Fruit fly (Drosophila melanogaster): ENCODE measurements around the gene CG34155.

Gene CG34155

dm6 chr3R:30562733-30563259 lies 2.8 kb upstream of the CG34155 start (continued):
- TF ChIP-seq CG17912 (GFP tag; optimal IDR thresholded peaks at IDR 0.05): no peak
- TF ChIP-seq CG8388 (GFP tag; optimal IDR thresholded peaks at IDR 0.05): no peak
- TF ChIP-seq CG8290 (GFP tag; optimal IDR thresholded peaks at IDR 0.05): no peak
- TF ChIP-seq CG8290 (tag; optimal IDR thresholded peaks at IDR 0.05): peak in 1 of 2 experiments; percentile 44
- peak; percentile 75 for TF ChIP-seq stwl (tag; optimal IDR thresholded peaks at IDR 0.05)
- peak; percentile 28 for TF ChIP-seq ewg (GFP tag; optimal IDR thresholded peaks at IDR 0.05)
- no peak for TF ChIP-seq tna (GFP tag; IDR thresholded peaks at IDR 0.05; ENCODE audit: partially characterized antibody)
- peak; percentile 40; the same call in 1 of the 2 replicates for TF ChIP-seq amos (GFP tag; IDR thresholded peaks at IDR 0.05; ENCODE audit: partially characterized antibody)
- TF ChIP-seq Dll (GFP tag; IDR thresholded peaks at IDR 0.05; ENCODE audit: partially characterized antibody): no peak
- peak; percentile 25 for TF ChIP-seq CG12659 (GFP tag; optimal IDR thresholded peaks at IDR 0.05)
- TF ChIP-seq CG2875 (GFP tag; optimal IDR thresholded peaks at IDR 0.05): no peak
- TF ChIP-seq CG9437 (GFP tag; optimal IDR thresholded peaks at IDR 0.05): no peak
- TF ChIP-seq sc (optimal IDR thresholded peaks at IDR 0.05): no peak
- no peak for TF ChIP-seq sc (GFP tag; optimal IDR thresholded peaks at IDR 0.05)
- TF ChIP-seq CG33213 (GFP tag; optimal IDR thresholded peaks at IDR 0.05): peak; percentile 46
- TF ChIP-seq HmgZ (tag; optimal IDR thresholded peaks at IDR 0.05): peak; percentile 18
- TF ChIP-seq CG3065 (GFP tag; optimal IDR thresholded peaks at IDR 0.05): no peak
- TF ChIP-seq her (GFP tag; optimal IDR thresholded peaks at IDR 0.05): peak; percentile 17
- no peak for TF ChIP-seq Ets65A (GFP tag)
- TF ChIP-seq insv (GFP tag; optimal IDR thresholded peaks at IDR 0.05): peak in 1 of 2 experiments; percentile 27
- TF ChIP-seq CG8359 (GFP tag; optimal IDR thresholded peaks at IDR 0.05; ENCODE audit: borderline replicate concordance): no peak
- TF ChIP-seq CG8944 (GFP tag; optimal IDR thresholded peaks at IDR 0.05): no peak
- TF ChIP-seq mirr (GFP tag; optimal IDR thresholded peaks at IDR 0.05): no peak
- no peak for TF ChIP-seq D (optimal IDR thresholded peaks at IDR 0.05)
- no peak for TF ChIP-seq D (GFP tag; optimal IDR thresholded peaks at IDR 0.05)
- peak; percentile 88 for TF ChIP-seq Med (GFP tag)
- TF ChIP-seq caup (GFP tag; optimal IDR thresholded peaks at IDR 0.05; ENCODE audit: severe bottlenecking): no peak
- TF ChIP-seq jigr1 (GFP tag; IDR thresholded peaks at IDR 0.05): no peak
- TF ChIP-seq Drgx (GFP tag; IDR thresholded peaks at IDR 0.05): no peak
- no peak for TF ChIP-seq unpg (GFP tag; optimal IDR thresholded peaks at IDR 0.05)
- peak; percentile 25 for TF ChIP-seq CG11504 (tag; optimal IDR thresholded peaks at IDR 0.05)
- no peak for TF ChIP-seq peb (GFP tag; IDR thresholded peaks at IDR 0.05)
- peak; percentile 40 for TF ChIP-seq BEAF-32 (GFP tag; optimal IDR thresholded peaks at IDR 0.05)
- TF ChIP-seq ssp (GFP tag; IDR thresholded peaks at IDR 0.05): no peak
- TF ChIP-seq CG6791 (GFP tag; IDR thresholded peaks at IDR 0.05; ENCODE audit: partially characterized antibody): 0 out of 3 replicates have a peak, but pooled peaks have one; percentile 17
- no peak for TF ChIP-seq CG15479 (GFP tag; optimal IDR thresholded peaks at IDR 0.05)
- no peak for TF ChIP-seq CG1647 (GFP tag; optimal IDR thresholded peaks at IDR 0.05)
- no peak for TF ChIP-seq CG11695 (GFP tag; IDR thresholded peaks at IDR 0.05)
- peak; percentile 43; the same call in 1 of the 3 replicates for TF ChIP-seq row (GFP tag; IDR thresholded peaks at IDR 0.05)
- peak; percentile 56 for TF ChIP-seq D19B (GFP tag; optimal IDR thresholded peaks at IDR 0.05)
- no peak for TF ChIP-seq TFAM (GFP tag; optimal IDR thresholded peaks at IDR 0.05)
- TF ChIP-seq trem (tag; optimal IDR thresholded peaks at IDR 0.05): peak; percentile 40
- no peak for TF ChIP-seq schlank (tag; optimal IDR thresholded peaks at IDR 0.05)
- 0 out of 3 replicates have a peak, but pooled peaks have one; percentile 31 for TF ChIP-seq CG34224 (GFP tag; IDR thresholded peaks at IDR 0.05; ENCODE audit: partially characterized antibody)
- TF ChIP-seq CG9797 (GFP tag; optimal IDR thresholded peaks at IDR 0.05): peak; percentile 89
- TF ChIP-seq BtbVII (GFP tag; optimal IDR thresholded peaks at IDR 0.05): no peak
- TF ChIP-seq eyg (GFP tag; optimal IDR thresholded peaks at IDR 0.05): no peak
- TF ChIP-seq Sin3A (optimal IDR thresholded peaks at IDR 0.05): peak; percentile 38
- peak; percentile 29; the same call in 1 of the 2 replicates for TF ChIP-seq Scr (GFP tag; IDR thresholded peaks at IDR 0.05; ENCODE audit: partially characterized antibody)
- no peak for TF ChIP-seq CG32532 (GFP tag; IDR thresholded peaks at IDR 0.05)
- TF ChIP-seq CG8478 (optimal IDR thresholded peaks at IDR 0.05): no peak

Data from whole organism, embryonic.